Worm (Caenorhabditis elegans) whole organism, early embryonic: ENCODE results near the gene T24C4.3.

Experiments
- B0310.2 ChIP-seq: sonication (generic microtip); optimal IDR thresholded peaks from 2 replicates; lab custom pipeline; 2016; ENCODE audit warnings: mild to moderate bottlenecking, missing genetic modification characterization, missing compliant biosample characterization
- F13C5.2 ChIP-seq: sonication (generic microtip); optimal IDR thresholded peaks from 2 replicates; lab custom pipeline; 2017; ENCODE audit warnings: mild to moderate bottlenecking, missing genetic modification characterization, inconsistent platforms, missing compliant biosample characterization
- aly-1 ChIP-seq: sonication (generic microtip); optimal IDR thresholded peaks from 2 replicates; lab custom pipeline; 2016; ENCODE audit warnings: missing genetic modification characterization, missing compliant biosample characterization
- ama-1 ChIP-seq: fragments of 150-350 bp; optimal IDR thresholded peaks from 2 replicates; lab custom pipeline; 2014
- ceh-13 ChIP-seq: fragments of 200-800 bp; sonication (Bioruptor generic); optimal IDR thresholded peaks from 2 replicates; lab custom pipeline; 2018; ENCODE audit warnings: mild to moderate bottlenecking, missing genetic modification characterization, missing compliant biosample characterization
- ceh-36 ChIP-seq: sonication (generic microtip); optimal IDR thresholded peaks from 2 replicates; lab custom pipeline; 2016; ENCODE audit warnings: missing genetic modification characterization, inconsistent platforms, missing compliant biosample characterization
- ets-7 ChIP-seq: sonication (generic microtip); optimal IDR thresholded peaks from 2 replicates; lab custom pipeline; 2016; ENCODE audit warnings: missing genotype, missing genetic modification characterization, missing compliant biosample characterization
- hnd-1 ChIP-seq: sonication (generic microtip); optimal IDR thresholded peaks from 2 replicates; lab custom pipeline; 2016; ENCODE audit warnings: missing genetic modification characterization, missing compliant biosample characterization
- pes-1 ChIP-seq: fragments of 200-800 bp; sonication (Bioruptor generic); IDR thresholded peaks from 2 replicates; pipeline ENCODE4 v1.3.6; 2022; ENCODE audit warnings: missing genetic modification reagents, missing genetic modification characterization, missing compliant biosample characterization
- scrt-1 ChIP-seq: fragments of 200-800 bp; sonication (Bioruptor generic); IDR thresholded peaks from 2 replicates; pipeline ENCODE4 v1.3.6; 2022; ENCODE audit warnings: missing genetic modification characterization, missing compliant biosample characterization
- sea-1 ChIP-seq: fragments of 200-800 bp; sonication (Bioruptor generic); conservative IDR thresholded peaks from 2 replicates; pipeline ENCODE4 v1.3.6; 2022; ENCODE audit warnings: missing genetic modification characterization, missing compliant biosample characterization
- tbx-11 ChIP-seq: fragments of 200-800 bp; sonication (Bioruptor generic); IDR thresholded peaks from 2 replicates; pipeline ENCODE4 v1.3.6; 2022; ENCODE audit warnings: missing genetic modification characterization, missing compliant biosample characterization
- tbx-37 ChIP-seq: fragments of 200-800 bp; sonication (Bioruptor generic); conservative IDR thresholded peaks from 2 replicates; pipeline ENCODE4 v1.3.6; 2022; ENCODE audit warnings: missing genetic modification reagents, missing genetic modification characterization, missing compliant biosample characterization
- tra-4 ChIP-seq: sonication (generic microtip); optimal IDR thresholded peaks from 2 replicates; lab custom pipeline; 2017; ENCODE audit warnings: missing genetic modification characterization, missing compliant biosample characterization

DNA sequence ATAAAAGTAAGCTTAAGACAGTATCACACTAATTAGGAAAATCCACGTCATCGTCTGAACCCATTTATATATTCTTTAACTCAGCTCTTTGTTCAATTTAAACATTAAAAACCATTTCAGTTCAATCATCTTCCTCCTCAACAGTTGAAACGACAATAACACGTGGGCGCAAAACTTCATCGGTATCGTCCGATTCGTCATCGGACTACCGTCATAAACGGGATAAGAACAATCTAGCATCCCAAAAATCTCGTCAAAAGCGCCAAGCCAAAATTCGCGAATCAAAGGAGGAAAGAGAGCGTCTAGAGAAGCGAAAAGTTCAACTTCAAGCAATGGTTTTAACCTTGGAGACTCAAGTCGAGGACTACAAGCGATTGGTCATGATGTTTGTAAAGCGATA is 37.1 kb downstream of the T24C4.3 start:
- TF ChIP-seq ama-1 (lab: Kevin White, UChicago) (no peak), hnd-1 (tag; lab: Kevin White, UChicago) (no peak), tbx-11 (GFP tag; lab: Robert Waterston, UW) (no peak), aly-1 (tag; lab: Kevin White, UChicago) (no peak), F13C5.2 (no peak), ceh-13 (no peak), scrt-1 (GFP tag; lab: Robert Waterston, UW) (no peak), ets-7 (tag; lab: Kevin White, UChicago) (no peak), ceh-36 (tag; lab: Kevin White, UChicago) (no peak), tbx-37 (no peak), B0310.2 (tag; lab: Kevin White, UChicago) (no peak), tra-4 (tag; lab: Kevin White, UChicago) (no peak), pes-1 (GFP tag; lab: Robert Waterston, UW) (no peak), sea-1 (GFP tag; lab: Robert Waterston, UW) (no peak)
